Fruit fly (Drosophila melanogaster): ENCODE results near the gene CG43774.
A peak's percentile ranks its signal among the peaks of the same experiment; 100 is the strongest.

Gene CG43774

dm6 chr2L:4030236-4030943 lies 21.9 kb downstream of the CG43774 start:
- no peak for TF ChIP-seq noc (tag; optimal IDR thresholded peaks at IDR 0.05)

- TF ChIP-seq noc (tag; optimal IDR thresholded peaks at IDR 0.05) = no peak
Observed at dm6 chr2L:4031203-4032096, 23.0 kb downstream of the CG43774 start, which contains the start of gene ed. ed (plus strand) TSS chr2L:4031377.

- TF ChIP-seq noc (tag; optimal IDR thresholded peaks at IDR 0.05) = no peak
Observed at dm6 chr2L:4034300-4034699, 25.8 kb downstream of the CG43774 start.

dm6 chr2L:4036306-4036705 lies 27.9 kb downstream of the CG43774 start:
- TF ChIP-seq noc (tag; optimal IDR thresholded peaks at IDR 0.05) = no peak

dm6 chr2L:4037015-4037414 lies 28.6 kb downstream of the CG43774 start:
- no peak for TF ChIP-seq noc (tag; optimal IDR thresholded peaks at IDR 0.05)

dm6 chr2L:4038073-4038699 lies 29.7 kb downstream of the CG43774 start:
- no peak for TF ChIP-seq noc (tag; optimal IDR thresholded peaks at IDR 0.05)

dm6 chr2L:4043052-4043451 lies 34.6 kb downstream of the CG43774 start:
- TF ChIP-seq noc (tag; optimal IDR thresholded peaks at IDR 0.05) = no peak

dm6 chr2L:4045185-4045814 lies 36.8 kb downstream of the CG43774 start:
- TF ChIP-seq noc (tag; optimal IDR thresholded peaks at IDR 0.05) = no peak

dm6 chr2L:4051770-4052169 lies 43.3 kb downstream of the CG43774 start:
- TF ChIP-seq noc (tag; optimal IDR thresholded peaks at IDR 0.05) = no peak

dm6 chr2L:4052346-4052745 lies 43.9 kb downstream of the CG43774 start:
- no peak for TF ChIP-seq noc (tag; optimal IDR thresholded peaks at IDR 0.05)

- peak; percentile 90 for TF ChIP-seq noc (tag; optimal IDR thresholded peaks at IDR 0.05)
Observed at dm6 chr2L:4053421-4054091, 45.1 kb downstream of the CG43774 start.

- no peak for TF ChIP-seq noc (tag; optimal IDR thresholded peaks at IDR 0.05)
Observed at dm6 chr2L:4054881-4055779, 46.7 kb downstream of the CG43774 start.

dm6 chr2L:4056781-4057180 lies 48.3 kb downstream of the CG43774 start:
- TF ChIP-seq noc (tag; optimal IDR thresholded peaks at IDR 0.05) = no peak

Measured in whole organism, larva.